Worm (Caenorhabditis elegans) whole organism, midembryonic: ENCODE results near the gene B0334.5.

ENCODE experiments used
- T22C8.4 ChIP-seq: fragments of 200-800 bp; sonication (Bioruptor generic); IDR thresholded peaks from 2 replicates; pipeline ENCODE4 v1.3.6; 2022; ENCODE audit warnings: missing genetic modification characterization, missing compliant biosample characterization
- cog-1 ChIP-seq: sonication (generic microtip); optimal IDR thresholded peaks from 2 replicates; lab custom pipeline; 2016; ENCODE audit warnings: missing genetic modification characterization, missing compliant biosample characterization
- flt-1 ChIP-seq: fragments of 200-800 bp; sonication (Bioruptor generic); IDR thresholded peaks from 2 replicates; pipeline ENCODE4 v1.3.6; 2022; ENCODE audit warnings: missing genetic modification characterization, missing compliant biosample characterization
- klf-2 ChIP-seq: fragments of 200-800 bp; sonication (Bioruptor generic); conservative IDR thresholded peaks from 2 replicates; pipeline ENCODE4 v1.3.6; 2022; ENCODE audit warnings: missing genetic modification reagents, missing genetic modification characterization, missing compliant biosample characterization
- med-1 ChIP-seq: sonication (generic microtip); optimal IDR thresholded peaks from 2 replicates; lab custom pipeline; 2017; ENCODE audit warnings: missing genetic modification characterization, mild to moderate bottlenecking, missing compliant biosample characterization, antibody characterized with exemption, missing genetic modification reagents; ENCODE audit not compliant: insufficient read depth
- ref-1 ChIP-seq: fragments of 200-800 bp; sonication (Bioruptor generic); conservative IDR thresholded peaks from 2 replicates; pipeline ENCODE4 v1.3.6; 2022; ENCODE audit warnings: missing genetic modification reagents, missing genetic modification characterization, missing compliant biosample characterization
- tab-1 ChIP-seq: fragments of 200-800 bp; sonication (Bioruptor generic); IDR thresholded peaks from 2 replicates; pipeline ENCODE4 v1.3.6; 2022; ENCODE audit warnings: missing genetic modification characterization, missing compliant biosample characterization
- ztf-23 ChIP-seq: fragments of 200-800 bp; sonication (Bioruptor generic); IDR thresholded peaks from 2 replicates; pipeline ENCODE4 v1.3.6; 2022; ENCODE audit warnings: missing genetic modification reagents, missing genetic modification characterization, missing compliant biosample characterization
- ztf-29 ChIP-seq: fragments of 200-800 bp; sonication (Bioruptor generic); IDR thresholded peaks from 2 replicates; pipeline ENCODE4 v1.3.6; 2022; ENCODE audit warnings: missing genetic modification reagents, missing genetic modification characterization, missing compliant biosample characterization

Gene B0334.5

DNA sequence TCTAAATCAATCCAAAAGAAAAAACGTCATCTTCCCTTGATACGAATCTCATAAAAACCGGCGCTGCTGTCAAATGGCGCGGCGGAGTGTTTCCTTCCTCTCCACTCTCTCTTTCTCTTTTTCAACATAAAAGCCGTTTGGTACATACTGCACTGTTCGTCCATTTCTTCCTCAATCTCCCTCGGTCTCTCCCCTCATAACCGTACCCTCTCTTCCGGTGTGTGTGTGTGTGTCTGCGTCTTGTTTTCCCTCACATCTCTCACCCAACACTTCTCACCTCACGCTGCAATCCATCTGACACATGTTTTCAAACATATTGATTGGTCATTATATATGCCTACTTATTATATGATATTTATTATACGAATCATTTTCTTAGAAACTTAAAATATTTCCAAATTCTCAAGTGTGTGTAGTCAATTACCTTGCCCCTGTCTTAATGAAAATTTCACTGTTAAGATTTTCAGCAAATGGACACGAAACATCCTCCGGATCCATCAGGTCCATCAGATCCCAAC lies 33.0 kb upstream of the B0334.5 start, which contains the start of the genes aars-1 and rga-1:
aars-1 (minus strand) TSS at position 71 of the 518 bp plus-strand sequence.
rga-1 (plus strand) TSS at position 468 of the 518 bp plus-strand sequence.
- 0 out of 2 replicates have a peak, but pooled peaks have one; percentile 11 for TF ChIP-seq ztf-29 (GFP tag; lab: Robert Waterston, UW)
- no peak for TF ChIP-seq T22C8.4 (GFP tag; lab: Robert Waterston, UW)

- no peak for TF ChIP-seq ztf-23 (GFP tag; lab: Robert Waterston, UW)
- no peak for TF ChIP-seq T22C8.4 (GFP tag; lab: Robert Waterston, UW)
- TF ChIP-seq ztf-29 (GFP tag; lab: Robert Waterston, UW) = no peak
- no peak for TF ChIP-seq klf-2 (GFP tag; lab: Robert Waterston, UW)
- TF ChIP-seq med-1 (GFP tag; lab: Kevin White, UChicago) = no peak
- no peak for TF ChIP-seq flt-1 (GFP tag; lab: Robert Waterston, UW)
- TF ChIP-seq cog-1 (tag; lab: Kevin White, UChicago) = no peak
- no peak for TF ChIP-seq tab-1 (GFP tag; lab: Robert Waterston, UW)
- no peak for TF ChIP-seq ref-1 (GFP tag; lab: Robert Waterston, UW)
These were observed 29.9 kb upstream of the B0334.5 start, which contains the start of gene klp-17 for ce11 chrII:11467541-11467940. TSS of gene klp-17 (minus strand) at chrII:11467641.

DNA sequence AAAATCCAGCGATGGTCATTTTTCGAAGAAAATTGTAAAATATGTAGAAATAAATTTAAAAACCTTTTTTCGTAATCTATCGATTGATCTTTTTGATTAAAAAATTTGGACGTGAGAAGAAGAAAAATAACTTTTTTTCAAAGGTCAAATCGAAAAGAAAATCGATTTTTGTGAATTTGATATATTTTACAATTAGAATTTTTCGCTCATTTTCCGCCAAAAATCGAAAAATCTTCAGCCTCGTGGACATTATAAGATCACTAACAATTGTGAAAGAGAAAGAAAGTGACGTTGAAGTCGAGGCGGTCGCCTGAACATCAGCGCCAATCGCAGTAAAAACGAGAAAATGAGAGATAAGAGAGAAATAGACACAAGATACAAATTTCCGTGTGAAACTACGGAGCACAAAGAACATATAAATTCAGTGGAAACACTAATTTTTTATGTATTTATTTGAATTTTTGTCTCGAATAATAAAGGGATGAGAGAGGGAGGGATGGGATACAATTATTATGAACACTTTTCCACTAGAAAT lies 27.8 kb upstream of the B0334.5 start, which contains the start of gene cisd-1:
cisd-1 (minus strand) TSS at position 51 of the 535 bp plus-strand sequence.
- TF ChIP-seq cog-1 (tag; lab: Kevin White, UChicago) = no peak
- no peak for TF ChIP-seq flt-1 (GFP tag; lab: Robert Waterston, UW)
- no peak for TF ChIP-seq ref-1 (GFP tag; lab: Robert Waterston, UW)
- TF ChIP-seq klf-2 (GFP tag; lab: Robert Waterston, UW) = no peak
- TF ChIP-seq ztf-29 (GFP tag; lab: Robert Waterston, UW) = no peak
- no peak for TF ChIP-seq ztf-23 (GFP tag; lab: Robert Waterston, UW)
- no peak for TF ChIP-seq tab-1 (GFP tag; lab: Robert Waterston, UW)
- TF ChIP-seq med-1 (GFP tag; lab: Kevin White, UChicago) = no peak
- TF ChIP-seq T22C8.4 (GFP tag; lab: Robert Waterston, UW) = no peak

ce11 chrII:11471916-11472315 lies 25.5 kb upstream of the B0334.5 start, which contains the start of gene mfn-1:
TSS of gene mfn-1 (minus strand) at chrII:11472016.
- TF ChIP-seq flt-1 (GFP tag; lab: Robert Waterston, UW) (no peak), tab-1 (GFP tag; lab: Robert Waterston, UW) (no peak), klf-2 (GFP tag; lab: Robert Waterston, UW) (no peak), T22C8.4 (GFP tag; lab: Robert Waterston, UW) (no peak), ztf-23 (GFP tag; lab: Robert Waterston, UW) (no peak), cog-1 (tag; lab: Kevin White, UChicago) (no peak), ref-1 (GFP tag; lab: Robert Waterston, UW) (no peak), ztf-29 (GFP tag; lab: Robert Waterston, UW) (no peak), med-1 (GFP tag; lab: Kevin White, UChicago) (no peak)

DNA sequence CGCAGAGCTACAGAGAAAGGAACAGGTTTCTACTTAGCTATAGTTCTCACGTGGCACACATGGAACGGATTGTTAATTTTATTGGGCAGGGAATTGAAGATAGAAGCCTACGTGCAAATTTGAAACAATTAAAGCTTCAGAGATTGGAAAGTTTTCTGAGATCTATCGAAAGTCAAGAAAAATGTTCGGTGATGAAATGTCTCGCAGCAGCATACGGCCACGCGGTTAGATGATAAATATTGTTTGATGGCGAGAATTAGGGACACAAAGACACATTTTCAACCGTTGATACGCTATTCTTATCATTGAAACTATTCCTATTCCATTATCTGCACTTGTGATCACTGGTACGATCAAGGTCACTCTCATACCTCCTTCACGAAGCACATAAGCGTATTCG lies 24.9 kb upstream of the B0334.5 start:
- TF ChIP-seq flt-1 (GFP tag; lab: Robert Waterston, UW) (no peak), med-1 (GFP tag; lab: Kevin White, UChicago) (no peak), ztf-29 (GFP tag; lab: Robert Waterston, UW) (no peak), cog-1 (tag; lab: Kevin White, UChicago) (no peak), tab-1 (GFP tag; lab: Robert Waterston, UW) (no peak), T22C8.4 (GFP tag; lab: Robert Waterston, UW) (no peak), ztf-23 (GFP tag; lab: Robert Waterston, UW) (no peak), ref-1 (GFP tag; lab: Robert Waterston, UW) (no peak), klf-2 (GFP tag; lab: Robert Waterston, UW) (no peak)

DNA sequence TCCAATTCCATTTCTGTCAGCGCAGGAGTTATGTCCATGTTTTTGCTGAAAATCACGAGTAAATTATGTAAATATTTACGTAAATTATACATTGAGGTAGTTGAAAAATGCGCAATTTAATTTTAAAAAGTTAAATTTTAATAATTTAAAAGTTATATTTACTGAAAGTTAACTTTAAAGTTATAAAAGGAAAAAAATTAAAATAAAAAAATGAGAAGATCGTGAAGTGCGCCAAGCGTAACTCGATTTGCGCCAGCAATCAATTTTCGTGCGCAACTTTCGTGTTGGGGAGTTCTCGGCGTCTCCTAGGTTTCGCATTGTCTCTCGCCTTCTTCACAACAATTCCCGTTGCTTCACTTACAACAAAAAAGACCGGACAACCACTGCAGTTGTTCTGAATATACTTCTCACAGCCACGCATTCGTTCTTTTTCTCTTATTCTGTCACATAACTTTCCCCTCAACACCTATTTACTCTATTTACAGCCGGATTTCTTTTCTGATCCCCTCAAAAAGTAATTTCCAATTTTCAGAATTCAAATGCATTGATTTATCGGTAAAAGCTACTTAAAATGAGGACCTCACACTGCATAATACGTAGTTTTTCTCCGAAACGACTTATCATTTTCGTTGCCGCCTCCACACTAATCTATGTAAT lies 23.8 kb upstream of the B0334.5 start, which contains the start of the genes metl-1 and W02B12.11:
metl-1 (minus strand) TSS at position 51 of the 657 bp plus-strand sequence.
W02B12.11 (plus strand) TSS at position 337 of the 657 bp plus-strand sequence.
- TF ChIP-seq cog-1 (tag; lab: Kevin White, UChicago) (peak; percentile 50), med-1 (GFP tag; lab: Kevin White, UChicago) (peak; percentile 49), T22C8.4 (GFP tag; lab: Robert Waterston, UW) (no peak), ztf-29 (GFP tag; lab: Robert Waterston, UW) (no peak), ztf-23 (GFP tag; lab: Robert Waterston, UW) (peak; percentile 63; the same call in 1 of the 2 replicates), flt-1 (GFP tag; lab: Robert Waterston, UW) (peak; percentile 63; the same call in 1 of the 2 replicates), tab-1 (GFP tag; lab: Robert Waterston, UW) (0 out of 2 replicates have a peak, but pooled peaks have one; percentile 62)

ce11 chrII:11476410-11476809 lies 21.1 kb upstream of the B0334.5 start, which contains the start of gene W02B12.16:
TSS of gene W02B12.16 (minus strand) at chrII:11476510.
- TF ChIP-seq ztf-23 (GFP tag; lab: Robert Waterston, UW) = no peak
- TF ChIP-seq ztf-29 (GFP tag; lab: Robert Waterston, UW) = no peak
- TF ChIP-seq ref-1 (GFP tag; lab: Robert Waterston, UW) = no peak
- no peak for TF ChIP-seq T22C8.4 (GFP tag; lab: Robert Waterston, UW)
- no peak for TF ChIP-seq flt-1 (GFP tag; lab: Robert Waterston, UW)
- TF ChIP-seq tab-1 (GFP tag; lab: Robert Waterston, UW) = no peak
- no peak for TF ChIP-seq klf-2 (GFP tag; lab: Robert Waterston, UW)
- TF ChIP-seq cog-1 (tag; lab: Kevin White, UChicago) = no peak
- no peak for TF ChIP-seq med-1 (GFP tag; lab: Kevin White, UChicago)

ce11 chrII:11479076-11479475 lies 18.4 kb upstream of the B0334.5 start, which contains the start of gene W02B12.12:
TSS of gene W02B12.12 (minus strand) at chrII:11479176.
- TF ChIP-seq med-1 (GFP tag; lab: Kevin White, UChicago) (no peak), ztf-29 (GFP tag; lab: Robert Waterston, UW) (no peak), T22C8.4 (GFP tag; lab: Robert Waterston, UW) (no peak), klf-2 (GFP tag; lab: Robert Waterston, UW) (no peak), cog-1 (tag; lab: Kevin White, UChicago) (no peak), flt-1 (GFP tag; lab: Robert Waterston, UW) (no peak), ztf-23 (GFP tag; lab: Robert Waterston, UW) (no peak), tab-1 (GFP tag; lab: Robert Waterston, UW) (no peak), ref-1 (GFP tag; lab: Robert Waterston, UW) (no peak)
